Worm (Caenorhabditis elegans) whole organism, L3 larva: ENCODE results near the gene prp-40.
A peak's percentile ranks its signal among the peaks of the same experiment; 100 is the strongest.

ENCODE experiments used
- R02D3.7 ChIP-seq: fragments of 150-350 bp; optimal IDR thresholded peaks from 2 replicates; lab custom pipeline; 2014; ENCODE audit warnings: missing biosample characterization, missing genetic modification characterization
- ZK546.5 ChIP-seq: sonication (generic microtip); optimal IDR thresholded peaks from 2 replicates; lab custom pipeline; 2017; ENCODE audit warnings: missing biosample characterization, missing genetic modification characterization
- aly-2 ChIP-seq: fragments of 150-350 bp; optimal IDR thresholded peaks from 2 replicates; lab custom pipeline; 2014; ENCODE audit warnings: missing biosample characterization, missing genetic modification characterization
- ceh-28 ChIP-seq: fragments of 150-350 bp; optimal IDR thresholded peaks from 2 replicates; lab custom pipeline; 2014; ENCODE audit warnings: missing biosample characterization, missing genetic modification reagents, missing genetic modification characterization
- ceh-82 ChIP-seq: fragments of 150-350 bp; optimal IDR thresholded peaks from 2 replicates; lab custom pipeline; 2014; ENCODE audit warnings: missing biosample characterization, missing genetic modification characterization
- ceh-9 ChIP-seq: sonication (generic microtip); optimal IDR thresholded peaks from 2 replicates; lab custom pipeline; 2018; ENCODE audit warnings: missing biosample characterization, missing genetic modification characterization
- daf-12 ChIP-seq: fragments of 150-350 bp; optimal IDR thresholded peaks from 2 replicates; lab custom pipeline; 2014; ENCODE audit warnings: missing biosample characterization, missing genetic modification reagents, missing genetic modification characterization
- egl-27 ChIP-seq: sonication (generic microtip); optimal IDR thresholded peaks from 4 replicates; lab custom pipeline; 2017; ENCODE audit warnings: missing biosample characterization, missing genetic modification reagents, missing genetic modification characterization
- egl-5 ChIP-seq: fragments of 150-350 bp; optimal IDR thresholded peaks from 2 replicates; lab custom pipeline; 2017; ENCODE audit warnings: missing biosample characterization, missing genetic modification reagents, missing genetic modification characterization, inconsistent platforms
- elt-1 ChIP-seq: fragments of 150-350 bp; optimal IDR thresholded peaks from 2 replicates; lab custom pipeline; 2014; ENCODE audit warnings: missing biosample characterization, missing genetic modification characterization
- elt-2 ChIP-seq: sonication (generic microtip); optimal IDR thresholded peaks from 2 replicates; lab custom pipeline; 2016; ENCODE audit warnings: missing genetic modification reagents, mild to moderate bottlenecking, missing genetic modification characterization, missing compliant biosample characterization
- fkh-2 ChIP-seq: fragments of 150-350 bp; optimal IDR thresholded peaks from 2 replicates; lab custom pipeline; 2014; ENCODE audit warnings: missing biosample characterization, missing genetic modification reagents, missing genetic modification characterization
- fos-1 ChIP-seq: fragments of 150-350 bp; optimal IDR thresholded peaks from 2 replicates; lab custom pipeline; 2014; ENCODE audit warnings: missing biosample characterization, missing genetic modification characterization
- hmg-11 ChIP-seq: sonication (generic microtip); optimal IDR thresholded peaks from 2 replicates; lab custom pipeline; 2016; ENCODE audit warnings: missing genetic modification characterization, missing compliant biosample characterization
- jun-1 ChIP-seq: fragments of 150-350 bp; optimal IDR thresholded peaks from 2 replicates; lab custom pipeline; 2014; ENCODE audit warnings: missing biosample characterization, missing genetic modification reagents, missing genetic modification characterization
- lsy-12 ChIP-seq: sonication (generic microtip); optimal IDR thresholded peaks from 2 replicates; lab custom pipeline; 2016; ENCODE audit warnings: mild to moderate bottlenecking, missing genetic modification characterization, missing compliant biosample characterization
- mdl-1 ChIP-seq: fragments of 150-350 bp; optimal IDR thresholded peaks from 2 replicates; lab custom pipeline; 2014; ENCODE audit warnings: missing biosample characterization, missing genetic modification characterization
- nfya-1 ChIP-seq: sonication (generic microtip); optimal IDR thresholded peaks from 2 replicates; lab custom pipeline; 2017; ENCODE audit warnings: missing genetic modification characterization, mild to moderate bottlenecking, missing compliant biosample characterization, antibody characterized with exemption, moderate library complexity; ENCODE audit not compliant: insufficient read depth
- nhr-11 ChIP-seq: fragments of 150-350 bp; optimal IDR thresholded peaks from 2 replicates; lab custom pipeline; 2014; ENCODE audit warnings: missing biosample characterization, missing genetic modification characterization
- nhr-12 ChIP-seq: fragments of 150-350 bp; optimal IDR thresholded peaks from 2 replicates; lab custom pipeline; 2014; ENCODE audit warnings: missing biosample characterization, missing genetic modification characterization
- nhr-23 ChIP-seq: fragments of 150-350 bp; optimal IDR thresholded peaks from 2 replicates; lab custom pipeline; 2014; ENCODE audit warnings: missing biosample characterization, missing genetic modification reagents, missing genetic modification characterization
- nhr-237 ChIP-seq: fragments of 150-350 bp; optimal IDR thresholded peaks from 2 replicates; lab custom pipeline; 2014; ENCODE audit warnings: missing biosample characterization, missing genetic modification characterization
- nhr-25 ChIP-seq: sonication (generic microtip); optimal IDR thresholded peaks from 2 replicates; lab custom pipeline; 2017; ENCODE audit warnings: missing biosample characterization, missing genetic modification characterization
- nhr-28 ChIP-seq: fragments of 150-350 bp; optimal IDR thresholded peaks from 2 replicates; lab custom pipeline; 2014; ENCODE audit warnings: missing biosample characterization, missing genetic modification characterization
- nhr-43 ChIP-seq: sonication (generic microtip); optimal IDR thresholded peaks from 2 replicates; lab custom pipeline; 2016; ENCODE audit warnings: mild to moderate bottlenecking, missing genetic modification characterization, missing compliant biosample characterization; ENCODE audit not compliant: poor library complexity, severe bottlenecking
- nhr-67 ChIP-seq: fragments of 150-350 bp; optimal IDR thresholded peaks from 2 replicates; lab custom pipeline; 2014; ENCODE audit warnings: missing biosample characterization, missing genetic modification characterization
- nhr-77 ChIP-seq: fragments of 150-350 bp; optimal IDR thresholded peaks from 2 replicates; lab custom pipeline; 2014; ENCODE audit warnings: missing biosample characterization, missing genetic modification characterization
- pha-4 ChIP-seq: fragments of 150-350 bp; optimal IDR thresholded peaks from 2 replicates; lab custom pipeline; 2014; ENCODE audit warnings: missing biosample characterization, missing genetic modification reagents, missing genetic modification characterization
- snpc-4 ChIP-seq: fragments of 150-350 bp; optimal IDR thresholded peaks from 2 replicates; lab custom pipeline; 2014; ENCODE audit warnings: missing biosample characterization, missing genetic modification characterization
- tbx-2 ChIP-seq: sonication (generic microtip); optimal IDR thresholded peaks from 2 replicates; lab custom pipeline; 2016; ENCODE audit warnings: mild to moderate bottlenecking, missing genetic modification characterization, missing compliant biosample characterization
- zag-1 ChIP-seq: fragments of 150-350 bp; optimal IDR thresholded peaks from 2 replicates; lab custom pipeline; 2014; ENCODE audit warnings: missing biosample characterization, missing genetic modification characterization

The prp-40 gene

DNA sequence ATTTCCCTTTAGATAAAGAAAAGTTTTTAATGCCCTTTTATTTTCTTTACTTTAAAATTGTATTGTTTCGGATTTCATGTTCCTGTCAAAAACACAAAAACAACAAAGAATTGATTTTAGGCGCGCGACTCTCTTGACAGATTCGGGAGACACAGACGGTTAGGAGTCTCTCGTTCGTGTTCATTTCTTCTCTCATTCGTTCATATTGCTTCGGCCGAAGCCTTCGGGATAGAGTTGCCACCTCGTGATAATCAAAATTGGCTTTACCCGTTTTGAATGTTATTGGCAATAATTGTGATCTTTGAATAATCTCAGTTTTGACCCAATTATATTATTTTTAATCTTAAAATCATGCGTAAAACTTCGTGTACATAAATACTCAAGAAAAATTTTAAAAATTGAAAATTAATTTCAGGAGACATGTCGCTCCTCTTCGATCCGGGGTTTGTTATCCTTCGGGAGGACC is 10.8 kb upstream of the prp-40 start, which contains the start of gene F55H2.5 (continued):
- no peak for TF ChIP-seq nhr-67 (tag; lab: Kevin White, UChicago)
- TF ChIP-seq elt-1 (tag; lab: Kevin White, UChicago), result no peak
- TF ChIP-seq nhr-23 (tag; lab: Kevin White, UChicago), result no peak
- no peak for TF ChIP-seq zag-1 (tag; lab: Kevin White, UChicago)
- TF ChIP-seq nhr-77 (tag; lab: Kevin White, UChicago), result no peak
- TF ChIP-seq tbx-2, result no peak

DNA sequence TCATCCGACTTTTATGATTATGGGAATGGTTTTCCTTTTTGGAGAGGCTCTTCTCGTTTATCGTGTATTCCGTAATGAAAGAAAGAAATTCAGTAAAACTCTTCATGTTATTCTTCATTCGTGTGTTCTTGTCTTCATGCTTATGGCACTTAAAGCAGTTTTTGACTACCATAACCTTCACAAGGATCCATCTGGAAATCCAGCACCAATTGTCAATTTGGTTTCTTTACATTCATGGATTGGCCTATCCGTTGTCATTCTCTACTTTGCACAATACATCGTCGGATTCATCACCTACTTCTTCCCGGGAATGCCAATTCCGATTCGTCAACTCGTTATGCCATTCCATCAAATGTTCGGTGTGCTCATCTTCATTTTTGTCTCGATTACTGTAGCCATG is 10.2 kb upstream of the prp-40 start:
- TF ChIP-seq ceh-9 (tag; lab: Kevin White, UChicago), result no peak
- no peak for TF ChIP-seq zag-1 (tag; lab: Kevin White, UChicago)
- no peak for TF ChIP-seq fkh-2 (tag; lab: Kevin White, UChicago)
- TF ChIP-seq nhr-237 (tag; lab: Kevin White, UChicago), result no peak

DNA sequence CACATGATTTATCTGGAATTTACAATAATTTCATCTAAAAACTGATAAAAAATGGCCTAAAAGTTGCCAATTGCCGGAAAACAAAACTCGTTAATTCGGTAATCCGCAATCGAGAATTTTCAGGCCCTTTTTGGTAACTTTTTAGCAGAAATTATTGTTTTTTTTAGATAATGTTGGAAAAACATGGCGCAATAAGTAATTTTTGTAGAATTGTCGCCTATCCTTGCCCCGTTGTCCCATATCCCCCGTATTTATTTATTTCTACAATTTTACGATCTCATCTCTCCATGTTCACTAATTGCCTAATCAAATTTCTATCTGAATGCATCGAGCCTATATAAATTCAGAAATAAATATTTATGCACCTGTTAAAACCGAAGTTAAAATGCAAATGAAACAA is 8.9 kb upstream of the prp-40 start:
- TF ChIP-seq elt-1 (tag; lab: Kevin White, UChicago), result no peak
- no peak for TF ChIP-seq nhr-28
- TF ChIP-seq aly-2, result no peak
- no peak for TF ChIP-seq nhr-12 (tag; lab: Kevin White, UChicago)
- no peak for TF ChIP-seq fos-1 (tag; lab: Kevin White, UChicago)
- no peak for TF ChIP-seq daf-12 (tag; lab: Kevin White, UChicago)
- TF ChIP-seq lsy-12 (tag; lab: Kevin White, UChicago), result no peak
- TF ChIP-seq mdl-1, result no peak
- TF ChIP-seq elt-2 (tag; lab: Kevin White, UChicago), result no peak
- TF ChIP-seq jun-1, result no peak
- TF ChIP-seq R02D3.7 (tag; lab: Kevin White, UChicago), result no peak
- no peak for TF ChIP-seq nhr-11

DNA sequence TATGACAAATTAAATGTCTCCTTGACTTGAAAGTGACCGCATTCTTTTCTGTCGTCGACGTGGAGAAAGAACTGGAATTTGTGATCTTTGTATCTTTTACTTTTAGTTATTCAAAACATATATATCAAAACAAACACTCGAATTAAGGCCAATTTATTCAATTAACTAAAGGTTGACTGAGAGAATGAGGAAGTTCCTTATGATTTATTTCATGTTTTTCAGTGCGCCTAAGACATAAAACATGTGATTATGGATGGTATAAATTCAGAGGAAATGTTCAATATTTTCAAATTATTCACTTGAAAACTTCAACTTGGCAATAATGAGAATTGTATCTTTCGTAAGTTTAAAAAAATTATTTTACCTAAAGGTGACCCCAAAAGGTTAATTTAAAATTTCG is 8.3 kb upstream of the prp-40 start, which contains the start of gene F55H2.8:
Gene F55H2.8 (plus strand): TSS at position 301 of the 400 bp plus-strand sequence.
- TF ChIP-seq nhr-77 (tag; lab: Kevin White, UChicago), result no peak
- no peak for TF ChIP-seq daf-12 (tag; lab: Kevin White, UChicago)
- TF ChIP-seq fkh-2 (tag; lab: Kevin White, UChicago), result no peak
- no peak for TF ChIP-seq nhr-237 (tag; lab: Kevin White, UChicago)
- TF ChIP-seq nhr-25 (tag; lab: Kevin White, UChicago), result no peak
- TF ChIP-seq nhr-23 (tag; lab: Kevin White, UChicago), result peak; percentile 17

DNA sequence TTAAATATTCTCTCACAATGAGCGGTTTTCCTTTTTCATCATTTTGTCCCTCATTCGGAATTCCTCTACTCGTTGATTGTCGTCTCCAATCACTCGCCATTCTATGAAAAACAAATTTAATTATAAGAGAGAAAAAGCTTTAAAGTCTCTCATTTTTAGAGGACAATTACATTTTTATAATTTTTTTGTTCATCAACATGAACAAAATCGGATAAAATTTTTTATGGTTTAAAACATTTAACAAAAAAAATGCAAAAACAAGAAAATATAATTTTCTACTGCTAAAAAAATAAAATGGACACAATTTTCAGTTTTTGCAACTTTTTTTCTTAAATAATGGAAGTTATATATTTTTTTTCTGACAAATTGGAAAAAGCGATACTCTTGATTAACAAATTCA is 5.7 kb upstream of the prp-40 start, which contains the start of gene F55H2.7:
Gene F55H2.7 (minus strand): TSS at position 101 of the 400 bp plus-strand sequence.
- no peak for TF ChIP-seq ZK546.5 (tag; lab: Kevin White, UChicago)
- TF ChIP-seq nhr-77 (tag; lab: Kevin White, UChicago), result no peak
- TF ChIP-seq jun-1, result no peak
- TF ChIP-seq egl-27 (tag; lab: Kevin White, UChicago), result no peak
- TF ChIP-seq snpc-4 (tag; lab: Kevin White, UChicago), result no peak
- TF ChIP-seq daf-12 (tag; lab: Kevin White, UChicago), result no peak
- no peak for TF ChIP-seq nfya-1 (tag; lab: Kevin White, UChicago)
- no peak for TF ChIP-seq egl-5 (tag; lab: Kevin White, UChicago)
- no peak for TF ChIP-seq nhr-67 (tag; lab: Kevin White, UChicago)

DNA sequence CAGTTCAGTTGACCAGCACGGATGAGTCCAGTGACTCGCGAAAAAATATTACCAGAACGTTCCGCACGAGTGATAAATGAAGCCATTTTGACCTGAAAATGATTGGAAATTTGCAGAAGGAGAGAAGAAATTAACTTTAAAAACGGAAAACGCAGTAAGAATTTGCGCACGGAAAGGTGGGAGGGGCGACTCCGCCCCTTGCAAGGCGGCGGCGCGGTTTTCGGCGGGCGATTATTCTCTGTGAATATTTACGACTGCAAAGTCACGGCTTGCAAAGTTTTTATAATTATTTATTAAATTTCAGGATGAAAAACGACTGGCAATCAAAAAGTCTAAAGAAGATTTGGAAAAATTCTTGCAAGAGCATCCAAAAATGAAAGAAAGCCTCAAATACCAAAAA is 1.7 kb downstream of the prp-40 start, which contains the start of gene mrps-23:
Gene mrps-23 (minus strand): TSS at position 92 of the 400 bp plus-strand sequence.
- TF ChIP-seq ceh-82 (no peak), pha-4 (tag; lab: Kevin White, UChicago) (peak; percentile 3), nhr-11 (no peak), ceh-28 (tag; lab: Kevin White, UChicago) (no peak), nhr-77 (tag; lab: Kevin White, UChicago) (no peak), nhr-43 (tag; lab: Kevin White, UChicago) (no peak), hmg-11 (tag; lab: Kevin White, UChicago) (peak; percentile 22), nfya-1 (tag; lab: Kevin White, UChicago) (peak; percentile 48), elt-2 (tag; lab: Kevin White, UChicago) (no peak)
